Worm (Caenorhabditis elegans) whole organism, L1 larva: ENCODE data around the gene F42G8.8.

Experiments used
- isw-1 ChIP-seq: fragments of 200-800 bp; sonication (Bioruptor generic); IDR thresholded peaks from 2 replicates; pipeline ENCODE4 v1.3.6; 2022; ENCODE audit warnings: missing genetic modification characterization, missing compliant biosample characterization
- nhr-11 ChIP-seq: fragments of 150-350 bp; optimal IDR thresholded peaks from 2 replicates; lab custom pipeline; 2014; ENCODE audit warnings: missing biosample characterization, missing genetic modification characterization
- unc-62 ChIP-seq: fragments of 150-350 bp; optimal IDR thresholded peaks from 2 replicates; lab custom pipeline; 2014; ENCODE audit warnings: missing biosample characterization, missing genetic modification reagents, missing genetic modification characterization
- ztf-11 ChIP-seq, 2 experiments: sonication (generic microtip); optimal IDR thresholded peaks; 2 replicates each; lab custom pipeline; 2016 to 2017; ENCODE audit warnings: missing genetic modification characterization in 2 of 2, missing biosample characterization in 1 of 2, missing compliant biosample characterization in 1 of 2

DNA sequence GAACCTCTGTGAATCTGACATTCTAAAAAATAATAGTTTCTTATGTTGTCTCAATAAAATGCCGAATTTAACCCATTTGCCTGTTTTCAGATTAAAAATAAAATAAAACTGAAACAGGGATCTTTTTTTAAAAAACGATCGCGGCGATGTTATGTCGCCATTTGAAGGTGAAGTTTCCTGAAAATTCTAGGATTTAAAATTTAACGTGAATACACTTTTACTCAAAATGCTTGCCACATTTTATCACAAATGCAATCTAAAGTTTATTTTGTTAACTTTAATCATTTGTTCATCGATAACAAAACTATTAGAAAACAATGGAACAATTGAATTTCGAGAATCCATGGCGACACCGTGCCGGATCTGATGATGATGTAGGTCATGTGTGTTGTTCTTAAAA lies 19.3 kb upstream of the F42G8.8 start, which contains the start of gene Y42H9AR.2:
- TF ChIP-seq isw-1 (no peak), unc-62 (GFP tag; lab: Kevin White, UChicago) (no peak), ztf-11 (tag; optimal IDR thresholded peaks at IDR 0.05; lab: Kevin White, UChicago) (no peak), nhr-11 (tag; lab: Kevin White, UChicago) (no peak)
